Worm (Caenorhabditis elegans): ENCODE measurements around the gene srw-48.

ce11 chrV:16410521-16410920, 10.3 kb upstream of the srw-48 start, which contains the start of gene srh-145:
- no peak for TF ChIP-seq pha-4 (tag; optimal IDR thresholded peaks at IDR 0.05)
- TF ChIP-seq mab-5 (tag; optimal IDR thresholded peaks at IDR 0.05): no peak
- no peak for TF ChIP-seq unc-39 (tag; optimal IDR thresholded peaks at IDR 0.05)
- no peak for TF ChIP-seq lin-13 (tag; optimal IDR thresholded peaks at IDR 0.05)
- TF ChIP-seq sptf-1 (tag; optimal IDR thresholded peaks at IDR 0.05): no peak
- no peak for TF ChIP-seq nhr-237 (tag; optimal IDR thresholded peaks at IDR 0.05)
- no peak for TF ChIP-seq blmp-1 (tag; optimal IDR thresholded peaks at IDR 0.05)
- TF ChIP-seq ces-1 (GFP tag; optimal IDR thresholded peaks at IDR 0.05): no peak
- TF ChIP-seq elt-3 (tag; optimal IDR thresholded peaks at IDR 0.05): no peak
- no peak for TF ChIP-seq cnd-1 (tag; optimal IDR thresholded peaks at IDR 0.05)

Measured in whole organism, mixed stage, embryonic.